Worm (Caenorhabditis elegans) whole organism, L2 larva: ENCODE results near the gene fbxa-111.

ENCODE experiments used
- R02D3.7 ChIP-seq: fragments of 150-350 bp; optimal IDR thresholded peaks from 2 replicates; lab custom pipeline; 2014; ENCODE audit warnings: missing biosample characterization, missing genetic modification characterization
- ZK546.5 ChIP-seq: sonication (generic microtip); optimal IDR thresholded peaks from 2 replicates; lab custom pipeline; 2017; ENCODE audit warnings: missing biosample characterization, missing genetic modification characterization
- alr-1 ChIP-seq: fragments of 150-350 bp; optimal IDR thresholded peaks from 2 replicates; lab custom pipeline; 2014; ENCODE audit warnings: missing biosample characterization, missing genetic modification characterization
- aly-2 ChIP-seq: fragments of 150-350 bp; optimal IDR thresholded peaks from 2 replicates; lab custom pipeline; 2014; ENCODE audit warnings: missing biosample characterization, missing genetic modification characterization
- ama-1 ChIP-seq: fragments of 150-350 bp; optimal IDR thresholded peaks from 2 replicates; lab custom pipeline; 2018; ENCODE audit warnings: inconsistent platforms
- blmp-1 ChIP-seq: sonication (generic microtip); optimal IDR thresholded peaks from 2 replicates; lab custom pipeline; 2017; ENCODE audit warnings: missing genetic modification characterization, mild to moderate bottlenecking, missing compliant biosample characterization, antibody characterized with exemption, moderate library complexity; ENCODE audit not compliant: insufficient read depth
- ceh-16 ChIP-seq: fragments of 150-350 bp; optimal IDR thresholded peaks from 2 replicates; lab custom pipeline; 2014; ENCODE audit warnings: missing biosample characterization, missing genetic modification characterization
- crh-2 ChIP-seq: sonication (generic microtip); optimal IDR thresholded peaks from 2 replicates; lab custom pipeline; 2017; ENCODE audit warnings: missing biosample characterization, missing genetic modification characterization
- dmd-4 ChIP-seq: sonication (generic microtip); optimal IDR thresholded peaks from 2 replicates; lab custom pipeline; 2017; ENCODE audit warnings: missing biosample characterization, missing genetic modification characterization
- egl-27 ChIP-seq: sonication (generic microtip); optimal IDR thresholded peaks from 3 replicates; lab custom pipeline; 2017; ENCODE audit warnings: missing biosample characterization, missing genetic modification reagents, missing genetic modification characterization
- elt-1 ChIP-seq: fragments of 150-350 bp; optimal IDR thresholded peaks from 2 replicates; lab custom pipeline; 2014; ENCODE audit warnings: missing biosample characterization, missing genetic modification characterization
- elt-3 ChIP-seq: sonication (generic microtip); optimal IDR thresholded peaks from 2 replicates; lab custom pipeline; 2017; ENCODE audit warnings: missing biosample characterization, missing genetic modification characterization
- fos-1 ChIP-seq: fragments of 150-350 bp; optimal IDR thresholded peaks from 2 replicates; lab custom pipeline; 2014; ENCODE audit warnings: missing biosample characterization, missing genetic modification characterization
- gmeb-1 ChIP-seq: fragments of 150-350 bp; optimal IDR thresholded peaks from 2 replicates; lab custom pipeline; 2014; ENCODE audit warnings: missing biosample characterization, missing genetic modification characterization
- lin-11 ChIP-seq: fragments of 150-350 bp; sonication (generic microtip); optimal IDR thresholded peaks from 2 replicates; lab custom pipeline; 2014; ENCODE audit warnings: missing biosample characterization, missing genetic modification characterization, inconsistent platforms, mixed read lengths
- lin-13 ChIP-seq: fragments of 150-350 bp; optimal IDR thresholded peaks from 2 replicates; lab custom pipeline; 2014; ENCODE audit warnings: missing biosample characterization, missing genetic modification reagents, missing genetic modification characterization
- lsy-2 ChIP-seq, 2 experiments: fragments of 150-350 bp in 1 of 2; sonication (generic microtip) in 1 of 2; optimal IDR thresholded peaks; 2 replicates each; lab custom pipeline; 2014 to 2017; ENCODE audit warnings: missing biosample characterization in 2 of 2, missing genetic modification characterization in 2 of 2
- mab-5 ChIP-seq: fragments of 150-350 bp; optimal IDR thresholded peaks from 2 replicates; lab custom pipeline; 2014; ENCODE audit warnings: missing biosample characterization, missing genetic modification characterization
- mbf-1 ChIP-seq: sonication (generic microtip); optimal IDR thresholded peaks from 2 replicates; lab custom pipeline; 2017; ENCODE audit warnings: missing biosample characterization, missing genetic modification characterization
- nhr-10 ChIP-seq: sonication (generic microtip); optimal IDR thresholded peaks from 2 replicates; lab custom pipeline; 2017; ENCODE audit warnings: missing biosample characterization, missing genetic modification characterization
- nhr-12 ChIP-seq: fragments of 150-350 bp; optimal IDR thresholded peaks from 2 replicates; lab custom pipeline; 2014; ENCODE audit warnings: missing biosample characterization, missing genetic modification characterization
- nhr-129 ChIP-seq: fragments of 150-350 bp; optimal IDR thresholded peaks from 2 replicates; lab custom pipeline; 2014; ENCODE audit warnings: missing biosample characterization, missing genetic modification characterization
- nhr-21 ChIP-seq: fragments of 150-350 bp; optimal IDR thresholded peaks from 2 replicates; lab custom pipeline; 2014; ENCODE audit warnings: missing biosample characterization, missing genetic modification characterization
- nhr-237 ChIP-seq: fragments of 150-350 bp; optimal IDR thresholded peaks from 2 replicates; lab custom pipeline; 2014; ENCODE audit warnings: missing biosample characterization, missing genetic modification characterization
- nhr-25 ChIP-seq: fragments of 150-350 bp; sonication (generic microtip); optimal IDR thresholded peaks from 3 replicates; lab custom pipeline; 2014; ENCODE audit warnings: missing biosample characterization, missing genetic modification characterization
- nhr-6 ChIP-seq: fragments of 150-350 bp; optimal IDR thresholded peaks from 2 replicates; lab custom pipeline; 2014; ENCODE audit warnings: missing biosample characterization, missing genetic modification characterization
- nhr-77 ChIP-seq: fragments of 150-350 bp; optimal IDR thresholded peaks from 2 replicates; lab custom pipeline; 2014; ENCODE audit warnings: missing biosample characterization, missing genetic modification characterization
- peb-1 ChIP-seq: fragments of 150-350 bp; optimal IDR thresholded peaks from 2 replicates; lab custom pipeline; 2014; ENCODE audit warnings: missing biosample characterization, missing genetic modification characterization
- sem-4 ChIP-seq: fragments of 150-350 bp; optimal IDR thresholded peaks from 2 replicates; lab custom pipeline; 2014; ENCODE audit warnings: missing biosample characterization, missing genetic modification reagents, missing genetic modification characterization
- skn-1 ChIP-seq: sonication (generic microtip); optimal IDR thresholded peaks from 2 replicates; lab custom pipeline; 2017; ENCODE audit warnings: missing biosample characterization, missing genetic modification characterization
- sma-3 ChIP-seq: sonication (generic microtip); optimal IDR thresholded peaks from 2 replicates; lab custom pipeline; 2016; ENCODE audit warnings: missing genetic modification reagents, missing genetic modification characterization, missing compliant biosample characterization
- sma-9 ChIP-seq, 2 experiments: fragments of 150-350 bp in 1 of 2; sonication (generic microtip) in 1 of 2; optimal IDR thresholded peaks; 2 replicates each; lab custom pipeline; 2014 to 2016; ENCODE audit warnings: missing genetic modification characterization in 2 of 2, mild to moderate bottlenecking in 1 of 2, missing biosample characterization in 1 of 2, missing compliant biosample characterization in 1 of 2, missing genetic modification reagents in 1 of 2, moderate library complexity in 1 of 2
- unc-39 ChIP-seq: fragments of 150-350 bp; optimal IDR thresholded peaks from 2 replicates; lab custom pipeline; 2014; ENCODE audit warnings: missing biosample characterization, missing genetic modification characterization
- unc-55 ChIP-seq: fragments of 150-350 bp; sonication (generic microtip); optimal IDR thresholded peaks from 3 replicates; lab custom pipeline; 2014; ENCODE audit warnings: missing biosample characterization, missing genetic modification reagents, missing genetic modification characterization
- zag-1 ChIP-seq: fragments of 150-350 bp; optimal IDR thresholded peaks from 2 replicates; lab custom pipeline; 2014; ENCODE audit warnings: missing biosample characterization, missing genetic modification characterization
- ztf-11 ChIP-seq: sonication (generic microtip); optimal IDR thresholded peaks from 2 replicates; lab custom pipeline; 2017; ENCODE audit warnings: missing biosample characterization, missing genetic modification characterization
- ztf-4 ChIP-seq: fragments of 150-350 bp; optimal IDR thresholded peaks from 2 replicates; lab custom pipeline; 2014; ENCODE audit warnings: missing biosample characterization, missing genetic modification characterization

The fbxa-111 gene

ce11 chrV:16911934-16912333 is 37.6 kb downstream of the fbxa-111 start, which contains the start of gene nhr-116:
TSS of gene nhr-116 (plus strand) at chrV:16912234.
- TF ChIP-seq elt-3 (tag; lab: Kevin White, UChicago) (no peak), unc-55 (GFP tag; lab: Kevin White, UChicago) (no peak), nhr-10 (no peak), ceh-16 (tag; lab: Kevin White, UChicago) (no peak), unc-39 (tag; lab: Kevin White, UChicago) (no peak), sma-3 (no peak), aly-2 (tag; lab: Kevin White, UChicago) (no peak), gmeb-1 (tag; lab: Kevin White, UChicago) (no peak), lin-11 (no peak)
- TF ChIP-seq, all 48 proteins: peak for 0

ce11 chrV:16911294-16911693 is 38.2 kb downstream of the fbxa-111 start:
- TF ChIP-seq fos-1 (tag; lab: Kevin White, UChicago) (peak; percentile 44), lsy-2 (tag; optimal IDR thresholded peaks at IDR 0.05; lab: Kevin White, UChicago) (no peak)

ce11 chrV:16910864-16911263 is 38.6 kb downstream of the fbxa-111 start:
- TF ChIP-seq mab-5 (no peak), sma-9 (GFP tag; optimal IDR thresholded peaks at IDR 0.05; lab: Kevin White, UChicago) (peak; percentile 7), sma-9 (tag; optimal IDR thresholded peaks at IDR 0.05; lab: Kevin White, UChicago) (no peak), ztf-11 (no peak), ceh-16 (tag; lab: Kevin White, UChicago) (no peak), R02D3.7 (tag; lab: Kevin White, UChicago) (no peak), mbf-1 (tag; lab: Kevin White, UChicago) (no peak), unc-55 (GFP tag; lab: Kevin White, UChicago) (peak; percentile 18), alr-1 (no peak), ama-1 (lab: Kevin White, UChicago) (no peak), elt-1 (tag; lab: Kevin White, UChicago) (no peak), sma-3 (no peak), crh-2 (tag; lab: Kevin White, UChicago) (no peak), blmp-1 (tag; lab: Kevin White, UChicago) (no peak), nhr-129 (peak; percentile 6), unc-39 (tag; lab: Kevin White, UChicago) (no peak), egl-27 (tag; lab: Kevin White, UChicago) (no peak), skn-1 (tag; lab: Kevin White, UChicago) (no peak), nhr-21 (no peak), ZK546.5 (no peak), nhr-12 (tag; lab: Kevin White, UChicago) (no peak)

ce11 chrV:16909871-16910270 is 39.6 kb downstream of the fbxa-111 start, which contains the start of gene F09C6.16:
TSS of gene F09C6.16 (minus strand) at chrV:16909971.
- no peak for TF ChIP-seq sma-9 (GFP tag; optimal IDR thresholded peaks at IDR 0.05; lab: Kevin White, UChicago)
- TF ChIP-seq sma-9 (tag; optimal IDR thresholded peaks at IDR 0.05; lab: Kevin White, UChicago), result no peak
- TF ChIP-seq nhr-21, result no peak
- no peak for TF ChIP-seq peb-1 (tag; lab: Kevin White, UChicago)
- no peak for TF ChIP-seq aly-2 (tag; lab: Kevin White, UChicago)
- TF ChIP-seq sem-4, result no peak
- no peak for TF ChIP-seq lin-13
- no peak for TF ChIP-seq nhr-237 (tag; lab: Kevin White, UChicago)
- TF ChIP-seq unc-39 (tag; lab: Kevin White, UChicago), result no peak
- TF ChIP-seq crh-2 (tag; lab: Kevin White, UChicago), result no peak
- no peak for TF ChIP-seq nhr-25
- TF ChIP-seq nhr-10, result no peak
- no peak for TF ChIP-seq nhr-6 (tag; lab: Kevin White, UChicago)
- TF ChIP-seq lin-11, result no peak
- TF ChIP-seq sma-3, result no peak
- TF ChIP-seq ama-1 (lab: Kevin White, UChicago), result no peak
- TF ChIP-seq lsy-2 (tag; optimal IDR thresholded peaks at IDR 0.05; lab: Kevin White, UChicago), result no peak
- TF ChIP-seq ztf-4, result no peak

ce11 chrV:16904612-16905011 is 44.9 kb downstream of the fbxa-111 start, which contains the start of gene nhr-262:
TSS of gene nhr-262 (plus strand) at chrV:16904912.
- no peak for TF ChIP-seq dmd-4 (tag; lab: Kevin White, UChicago)
- TF ChIP-seq ZK546.5, result no peak
- TF ChIP-seq elt-1 (tag; lab: Kevin White, UChicago), result no peak
- no peak for TF ChIP-seq elt-3 (tag; lab: Kevin White, UChicago)
- TF ChIP-seq skn-1 (tag; lab: Kevin White, UChicago), result no peak
- no peak for TF ChIP-seq nhr-77 (tag; lab: Kevin White, UChicago)
- TF ChIP-seq gmeb-1 (tag; lab: Kevin White, UChicago), result no peak
- TF ChIP-seq zag-1, result no peak
- no peak for TF ChIP-seq ama-1 (lab: Kevin White, UChicago)
